Worm (Caenorhabditis elegans): ENCODE results near the gene egg-3.

DNA sequence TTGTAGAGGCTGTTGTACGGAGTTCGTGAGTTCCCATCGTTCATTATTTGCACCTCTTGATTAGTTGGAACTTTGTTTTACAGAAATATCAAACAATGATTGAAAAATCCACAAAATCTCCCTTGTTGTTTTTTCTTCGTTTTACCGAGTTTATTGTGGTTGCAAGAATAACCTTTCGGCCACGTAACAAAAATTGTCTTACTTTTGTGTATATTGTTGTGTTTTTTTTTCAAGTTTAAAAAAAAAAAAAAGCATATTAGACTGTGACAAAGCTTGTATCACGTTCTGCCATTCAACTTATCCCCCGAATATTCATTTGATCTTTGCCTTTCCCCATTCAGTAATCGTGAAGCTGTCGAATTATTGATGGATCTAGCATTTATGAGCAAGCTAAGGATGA lies 32.9 kb upstream of the egg-3 start, which contains the start of gene F44F4.10:
- TF ChIP-seq cog-1 (tag; optimal IDR thresholded peaks at IDR 0.05), result no peak
- TF ChIP-seq T22C8.4 (GFP tag; IDR thresholded peaks at IDR 0.05), result no peak
- TF ChIP-seq ztf-23 (GFP tag; IDR thresholded peaks at IDR 0.05), result no peak
- no peak for TF ChIP-seq flt-1 (GFP tag; IDR thresholded peaks at IDR 0.05)
- TF ChIP-seq med-1 (GFP tag; optimal IDR thresholded peaks at IDR 0.05; ENCODE audit: insufficient read depth), result no peak
- no peak for TF ChIP-seq ref-1 (GFP tag; conservative IDR thresholded peaks at IDR 0.05)
- no peak for TF ChIP-seq tab-1 (GFP tag; IDR thresholded peaks at IDR 0.05)
- no peak for TF ChIP-seq klf-2 (GFP tag; conservative IDR thresholded peaks at IDR 0.05)
- TF ChIP-seq ztf-29 (GFP tag; IDR thresholded peaks at IDR 0.05), result no peak

Measured in whole organism, midembryonic.